Fruit fly (Drosophila melanogaster) whole organism, prepupa: ENCODE data around the gene CG4653.

Source experiments
- Blimp-1 ChIP-seq: fragments of 200-800 bp; sonication (Bioruptor generic); optimal IDR thresholded peaks from 3 replicates; lab custom pipeline; 2017; ENCODE audit warnings: missing biosample characterization, missing genetic modification characterization, mild to moderate bottlenecking, moderate library complexity, missing genetic modification reagents
- CG31627 ChIP-seq: fragments of 200-800 bp; sonication (Bioruptor generic); optimal IDR thresholded peaks from 3 replicates; lab custom pipeline; 2016; ENCODE audit warnings: missing biosample characterization, missing genetic modification characterization
- CG4318 ChIP-seq: fragments of 200-800 bp; sonication (Bioruptor generic); optimal IDR thresholded peaks from 3 replicates; lab custom pipeline; 2017; ENCODE audit warnings: missing biosample characterization, mild to moderate bottlenecking, missing genetic modification characterization
- CG6854 ChIP-seq: fragments of 200-800 bp; sonication (Bioruptor generic); optimal IDR thresholded peaks from 2 replicates; lab custom pipeline; 2017; ENCODE audit warnings: missing biosample characterization, mild to moderate bottlenecking, missing genetic modification characterization
- CG8632 ChIP-seq: fragments of 200-800 bp; sonication (Bioruptor generic); optimal IDR thresholded peaks from 3 replicates; lab custom pipeline; 2016; ENCODE audit warnings: missing biosample characterization, missing genetic modification characterization
- Eip93F ChIP-seq: fragments of 200-800 bp; sonication (Bioruptor generic); optimal IDR thresholded peaks from 2 replicates; lab custom pipeline; 2016; ENCODE audit warnings: missing biosample characterization, mild to moderate bottlenecking, missing genetic modification characterization
- Hr39 ChIP-seq: fragments of 200-800 bp; sonication (Bioruptor generic); optimal IDR thresholded peaks from 2 replicates; lab custom pipeline; 2016; ENCODE audit warnings: missing biosample characterization, missing genetic modification characterization
- Lpt ChIP-seq: fragments of 200-800 bp; sonication (Bioruptor generic); optimal IDR thresholded peaks from 3 replicates; lab custom pipeline; 2016; ENCODE audit warnings: missing biosample characterization, missing genetic modification characterization
- fd85E ChIP-seq: fragments of 200-800 bp; sonication (Bioruptor generic); optimal IDR thresholded peaks from 3 replicates; lab custom pipeline; 2016; ENCODE audit warnings: missing biosample characterization, missing genetic modification characterization
- fkh ChIP-seq: fragments of 200-800 bp; sonication (Bioruptor generic); optimal IDR thresholded peaks from 3 replicates; lab custom pipeline; 2017; ENCODE audit warnings: missing biosample characterization, mild to moderate bottlenecking, missing genetic modification characterization, moderate library complexity
- spab ChIP-seq: fragments of 200-800 bp; sonication (Bioruptor generic); optimal IDR thresholded peaks from 2 replicates; lab custom pipeline; 2017; ENCODE audit warnings: missing biosample characterization, mild to moderate bottlenecking, missing genetic modification characterization, missing genetic modification reagents
- topi ChIP-seq: fragments of 200-800 bp; sonication (Bioruptor generic); optimal IDR thresholded peaks from 3 replicates; lab custom pipeline; 2016; ENCODE audit warnings: missing biosample characterization, missing genetic modification characterization
- vri ChIP-seq: fragments of 200-800 bp; sonication (Bioruptor generic); optimal IDR thresholded peaks from 3 replicates; lab custom pipeline; 2016; ENCODE audit warnings: missing biosample characterization, mild to moderate bottlenecking, missing genetic modification characterization

- TF ChIP-seq Hr39 (no peak), Eip93F (no peak), CG6854 (GFP tag; lab: Kevin White, UChicago) (no peak), CG31627 (GFP tag; lab: Kevin White, UChicago) (no peak), Lpt (GFP tag; lab: Kevin White, UChicago) (no peak), topi (GFP tag; lab: Kevin White, UChicago) (no peak), fd85E (GFP tag; lab: Kevin White, UChicago) (no peak), Blimp-1 (no peak), CG4318 (peak; percentile 11), CG8632 (no peak), spab (GFP tag; lab: Kevin White, UChicago) (no peak), vri (no peak), fkh (GFP tag; lab: Kevin White, UChicago) (no peak)
These were observed 5.9 kb upstream of the CG4653 start for dm6 chrX:16697882-16698571.
